Worm (Caenorhabditis elegans) whole organism, L4 larva: ENCODE data around the gene H35N09.1.

Source experiments
- F26F4.8 ChIP-seq: fragments of 200-800 bp; sonication (Bioruptor generic); conservative IDR thresholded peaks from 2 replicates; pipeline ENCODE4 v1.3.6; 2022; ENCODE audit warnings: missing genetic modification characterization, missing compliant biosample characterization
- F49E8.2 ChIP-seq: sonication (generic microtip); optimal IDR thresholded peaks from 2 replicates; lab custom pipeline; 2016; ENCODE audit warnings: missing compliant biosample characterization, mild to moderate bottlenecking, missing genetic modification characterization, borderline replicate concordance
- R02D3.7 ChIP-seq: fragments of 150-350 bp; sonication (generic microtip); optimal IDR thresholded peaks from 3 replicates; lab custom pipeline; 2014; ENCODE audit warnings: missing biosample characterization, missing genetic modification characterization
- T20F7.1 ChIP-seq: fragments of 200-800 bp; sonication (Bioruptor generic); optimal IDR thresholded peaks from 2 replicates; lab custom pipeline; 2018; ENCODE audit warnings: mild to moderate bottlenecking, missing genetic modification characterization, missing compliant biosample characterization
- T26A8.4 ChIP-seq: fragments of 200-800 bp; sonication (Bioruptor generic); IDR thresholded peaks from 2 replicates; pipeline ENCODE4 v1.3.6; 2022; ENCODE audit warnings: missing genetic modification characterization, missing compliant biosample characterization
- Y48G9A.11 ChIP-seq: fragments of 200-800 bp; sonication (Bioruptor generic); IDR thresholded peaks from 2 replicates; pipeline ENCODE4 v1.3.6; 2022; ENCODE audit warnings: missing genetic modification reagents, missing genetic modification characterization, missing compliant biosample characterization
- Y75B8A.6 ChIP-seq: fragments of 200-800 bp; sonication (Bioruptor generic); IDR thresholded peaks from 2 replicates; pipeline ENCODE4 v1.3.6; 2022; ENCODE audit warnings: missing genetic modification reagents, missing genetic modification characterization, missing compliant biosample characterization
- ZK337.2 ChIP-seq: fragments of 200-800 bp; sonication (Bioruptor generic); IDR thresholded peaks from 2 replicates; pipeline ENCODE4 v1.3.6; 2022; ENCODE audit warnings: missing genetic modification reagents, missing genetic modification characterization, missing compliant biosample characterization
- ZK546.5 ChIP-seq, 2 experiments: sonication (generic microtip); optimal IDR thresholded peaks; 2 replicates each; lab custom pipeline; 2017; ENCODE audit warnings: missing biosample characterization in 2 of 2, missing genetic modification characterization in 2 of 2
- aha-1 ChIP-seq: fragments of 150-350 bp; peaks from one replicate; lab custom pipeline; 2014; ENCODE audit warnings: missing biosample characterization, missing genetic modification characterization
- aly-2 ChIP-seq: sonication (generic microtip); optimal IDR thresholded peaks from 2 replicates; lab custom pipeline; 2018; ENCODE audit warnings: missing biosample characterization, missing genetic modification characterization
- ama-1 ChIP-seq: fragments of 150-350 bp; optimal IDR thresholded peaks from 2 replicates; lab custom pipeline; 2014; ENCODE audit warnings: inconsistent platforms, mixed read lengths
- arid-1 ChIP-seq: fragments of 200-800 bp; sonication (Bioruptor generic); conservative IDR thresholded peaks from 2 replicates; pipeline ENCODE4 v1.3.6; 2022; ENCODE audit warnings: missing genetic modification reagents, missing genetic modification characterization, missing compliant biosample characterization
- attf-4 ChIP-seq: sonication (generic microtip); optimal IDR thresholded peaks from 3 replicates; lab custom pipeline; 2017; ENCODE audit warnings: missing biosample characterization, missing genetic modification characterization
- ceh-32 ChIP-seq: sonication (generic microtip); optimal IDR thresholded peaks from 2 replicates; lab custom pipeline; 2016; ENCODE audit warnings: mild to moderate bottlenecking, missing genetic modification characterization, missing compliant biosample characterization; ENCODE audit not compliant: poor library complexity
- ceh-62 ChIP-seq: sonication (generic microtip); optimal IDR thresholded peaks from 2 replicates; lab custom pipeline; 2017; ENCODE audit warnings: missing biosample characterization, missing genetic modification characterization
- daf-12 ChIP-seq: fragments of 150-350 bp; optimal IDR thresholded peaks from 2 replicates; lab custom pipeline; 2014; ENCODE audit warnings: missing biosample characterization, missing genetic modification reagents, missing genetic modification characterization
- daf-8 ChIP-seq: fragments of 200-800 bp; sonication (Bioruptor generic); IDR thresholded peaks from 2 replicates; pipeline ENCODE4 v1.3.6; 2022; ENCODE audit warnings: missing genetic modification characterization, missing compliant biosample characterization
- dmd-6 ChIP-seq: fragments of 200-800 bp; sonication (Bioruptor generic); IDR thresholded peaks from 2 replicates; pipeline ENCODE4 v1.3.6; 2022; ENCODE audit warnings: missing genetic modification reagents, missing genetic modification characterization, missing compliant biosample characterization
- dmd-9 ChIP-seq: fragments of 200-800 bp; sonication (Bioruptor generic); IDR thresholded peaks from 2 replicates; pipeline ENCODE4 v1.3.6; 2022; ENCODE audit warnings: missing genetic modification reagents, missing genetic modification characterization, missing compliant biosample characterization
- dpl-1 ChIP-seq: fragments of 150-350 bp; optimal IDR thresholded peaks from 2 replicates; lab custom pipeline; 2014; ENCODE audit warnings: missing biosample characterization, missing genetic modification reagents, missing genetic modification characterization
- duxl-1 ChIP-seq: sonication (generic microtip); optimal IDR thresholded peaks from 2 replicates; lab custom pipeline; 2016; ENCODE audit warnings: mild to moderate bottlenecking, missing genetic modification characterization, moderate library complexity, missing compliant biosample characterization; ENCODE audit not compliant: poor library complexity
- egl-27 ChIP-seq: sonication (generic microtip); optimal IDR thresholded peaks from 3 replicates; lab custom pipeline; 2017; ENCODE audit warnings: missing biosample characterization, missing genetic modification reagents, missing genetic modification characterization
- egl-43 ChIP-seq: fragments of 200-800 bp; sonication (Bioruptor generic); IDR thresholded peaks from 2 replicates; pipeline ENCODE4 v1.3.6; 2022; ENCODE audit warnings: missing genetic modification reagents, missing genetic modification characterization, missing compliant biosample characterization
- fkh-10 ChIP-seq: fragments of 150-350 bp; optimal IDR thresholded peaks from 2 replicates; lab custom pipeline; 2014; ENCODE audit warnings: missing biosample characterization, missing genetic modification reagents, missing genetic modification characterization
- hlh-30 ChIP-seq: sonication (generic microtip); optimal IDR thresholded peaks from 2 replicates; lab custom pipeline; 2017; ENCODE audit warnings: antibody characterized with exemption, mild to moderate bottlenecking, missing genetic modification characterization, missing compliant biosample characterization; ENCODE audit not compliant: insufficient read depth
- hmg-1.1 ChIP-seq: fragments of 200-800 bp; sonication (Bioruptor generic); IDR thresholded peaks from 2 replicates; pipeline ENCODE4 v1.3.6; 2022; ENCODE audit warnings: missing genetic modification reagents, missing genetic modification characterization, missing compliant biosample characterization
- lim-7 ChIP-seq: fragments of 200-800 bp; sonication (Bioruptor generic); IDR thresholded peaks from 2 replicates; pipeline ENCODE4 v1.3.6; 2022; ENCODE audit warnings: missing genetic modification characterization, missing compliant biosample characterization
- lin-1 ChIP-seq: fragments of 200-800 bp; sonication (Bioruptor generic); IDR thresholded peaks from 2 replicates; pipeline ENCODE4 v1.3.6; 2022; ENCODE audit warnings: missing genetic modification reagents, missing genetic modification characterization, missing compliant biosample characterization
- lin-13 ChIP-seq: fragments of 150-350 bp; optimal IDR thresholded peaks from 2 replicates; lab custom pipeline; 2014; ENCODE audit warnings: missing biosample characterization, missing genetic modification reagents, missing genetic modification characterization
- madf-5 ChIP-seq, 2 experiments: fragments of 200-800 bp; sonication (Bioruptor generic); IDR thresholded peaks; 2 replicates each; pipeline ENCODE4 v1.3.6; 2022; ENCODE audit warnings: missing compliant biosample characterization in 2 of 2, missing genetic modification characterization in 2 of 2
- mdt-29 ChIP-seq: fragments of 200-800 bp; sonication (Bioruptor generic); IDR thresholded peaks from 2 replicates; pipeline ENCODE4 v1.3.6; 2022; ENCODE audit warnings: missing genetic modification reagents, missing genetic modification characterization, missing compliant biosample characterization
- mep-1 ChIP-seq: fragments of 150-350 bp; sonication (generic microtip); optimal IDR thresholded peaks from 3 replicates; lab custom pipeline; 2014; ENCODE audit warnings: missing biosample characterization, missing genetic modification characterization
- mes-2 ChIP-seq: sonication (generic microtip); optimal IDR thresholded peaks from 2 replicates; lab custom pipeline; 2016; ENCODE audit warnings: missing genotype, mild to moderate bottlenecking, missing genetic modification characterization, missing compliant biosample characterization; ENCODE audit not compliant: poor library complexity, severe bottlenecking
- mxl-2 ChIP-seq: fragments of 200-800 bp; sonication (Bioruptor generic); conservative IDR thresholded peaks from 2 replicates; pipeline ENCODE4 v1.3.6; 2022; ENCODE audit warnings: missing genetic modification reagents, missing genetic modification characterization, missing compliant biosample characterization
- nhr-237 ChIP-seq: sonication (generic microtip); optimal IDR thresholded peaks from 2 replicates; lab custom pipeline; 2017; ENCODE audit warnings: missing biosample characterization, missing genetic modification characterization
- nhr-28 ChIP-seq: fragments of 150-350 bp; optimal IDR thresholded peaks from 2 replicates; lab custom pipeline; 2014; ENCODE audit warnings: missing biosample characterization, missing genetic modification characterization
- nhr-41 ChIP-seq: fragments of 200-800 bp; sonication (Bioruptor generic); IDR thresholded peaks from 2 replicates; pipeline ENCODE4 v1.3.6; 2022; ENCODE audit warnings: missing genetic modification reagents, missing genetic modification characterization, missing compliant biosample characterization
- nhr-77 ChIP-seq: fragments of 150-350 bp; optimal IDR thresholded peaks from 2 replicates; lab custom pipeline; 2014; ENCODE audit warnings: missing biosample characterization, missing genetic modification characterization
- pha-4 ChIP-seq, 2 experiments: fragments of 150-350 bp in 1 of 2; fragments of 200-800 bp in 1 of 2; sonication (Bioruptor generic) in 1 of 2; IDR thresholded peaks in 1 of 2; optimal IDR thresholded peaks in 1 of 2; 2 replicates each; pipeline versions ENCODE4 v1.3.6 to Lab custom; 2014 to 2022; ENCODE audit warnings: missing genetic modification characterization in 2 of 2, missing genetic modification reagents in 2 of 2, missing biosample characterization in 1 of 2, missing compliant biosample characterization in 1 of 2
- php-3 ChIP-seq: fragments of 200-800 bp; sonication (Bioruptor generic); IDR thresholded peaks from 2 replicates; pipeline ENCODE4 v1.3.6; 2022; ENCODE audit warnings: missing genetic modification reagents, missing genetic modification characterization, missing compliant biosample characterization
- saeg-2 ChIP-seq: fragments of 200-800 bp; sonication (Bioruptor generic); IDR thresholded peaks from 2 replicates; pipeline ENCODE4 v1.3.6; 2022; ENCODE audit warnings: missing genetic modification reagents, missing genetic modification characterization, missing compliant biosample characterization
- sdz-12 ChIP-seq: fragments of 200-800 bp; sonication (Bioruptor generic); optimal IDR thresholded peaks from 2 replicates; lab custom pipeline; 2018; ENCODE audit warnings: mild to moderate bottlenecking, missing genetic modification characterization, missing compliant biosample characterization
- spr-1 ChIP-seq: sonication (generic microtip); optimal IDR thresholded peaks from 2 replicates; lab custom pipeline; 2016; ENCODE audit warnings: mild to moderate bottlenecking, missing genetic modification characterization, missing compliant biosample characterization
- unc-130 ChIP-seq: sonication (generic microtip); optimal IDR thresholded peaks from 2 replicates; lab custom pipeline; 2016; ENCODE audit warnings: missing genetic modification reagents, missing genetic modification characterization, missing compliant biosample characterization
- vab-7 ChIP-seq: fragments of 200-800 bp; sonication (Bioruptor generic); IDR thresholded peaks from 2 replicates; pipeline ENCODE4 v1.3.6; 2022; ENCODE audit warnings: missing genetic modification reagents, missing genetic modification characterization, missing compliant biosample characterization
- zfp-2 ChIP-seq: sonication (generic microtip); optimal IDR thresholded peaks from 2 replicates; lab custom pipeline; 2016; ENCODE audit warnings: mild to moderate bottlenecking, missing genetic modification characterization, missing compliant biosample characterization
- zip-11 ChIP-seq: fragments of 200-800 bp; sonication (Bioruptor generic); IDR thresholded peaks from 2 replicates; pipeline ENCODE4 v1.3.6; 2022; ENCODE audit warnings: missing genetic modification characterization, missing compliant biosample characterization
- zip-2 ChIP-seq: fragments of 150-350 bp; optimal IDR thresholded peaks from 2 replicates; lab custom pipeline; 2014; ENCODE audit warnings: missing biosample characterization, missing genetic modification characterization
- ztf-11 ChIP-seq: fragments of 150-350 bp; optimal IDR thresholded peaks from 2 replicates; lab custom pipeline; 2014; ENCODE audit warnings: missing biosample characterization, missing genetic modification characterization
- ztf-7 ChIP-seq: fragments of 150-350 bp; optimal IDR thresholded peaks from 2 replicates; lab custom pipeline; 2014; ENCODE audit warnings: missing biosample characterization, missing genetic modification characterization

The H35N09.1 gene

DNA sequence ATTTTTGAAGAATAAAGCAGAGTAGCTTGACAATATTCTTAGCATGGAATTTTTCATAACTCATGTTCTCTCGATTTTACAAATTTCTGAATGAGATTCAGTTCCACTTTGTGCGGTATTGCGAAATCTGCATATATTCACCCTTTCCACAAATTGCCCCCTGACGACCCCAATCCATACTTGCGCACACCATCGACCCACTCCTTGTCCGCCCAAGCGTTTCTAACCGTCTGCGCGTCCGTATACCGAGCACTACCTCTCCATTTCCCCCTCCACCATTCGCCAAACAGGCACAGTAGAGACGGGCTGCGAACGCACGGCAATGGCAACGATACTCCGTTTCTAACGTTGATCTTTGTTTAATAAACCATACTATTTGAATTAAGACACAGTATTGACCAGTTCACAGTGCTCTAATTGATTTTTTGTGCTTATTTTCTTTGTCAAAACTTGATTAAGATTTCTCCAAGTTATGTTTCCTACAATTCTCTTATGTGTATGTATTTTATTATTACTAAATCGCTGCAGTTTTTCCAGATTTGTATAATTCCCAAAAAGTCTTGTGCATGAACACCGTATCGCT is 48.4 kb upstream of the H35N09.1 start, which contains the start of gene utx-1 (continued):
- TF ChIP-seq T26A8.4 (no peak), dpl-1 (GFP tag; lab: Kevin White, UChicago) (no peak), ztf-11 (tag; lab: Kevin White, UChicago) (no peak), php-3 (GFP tag; lab: Robert Waterston, UW) (no peak), attf-4 (no peak), fkh-10 (GFP tag; lab: Kevin White, UChicago) (no peak), vab-7 (GFP tag; lab: Robert Waterston, UW) (no peak), F49E8.2 (tag; lab: Kevin White, UChicago) (no peak), nhr-237 (tag; lab: Kevin White, UChicago) (no peak), aha-1 (peak; percentile 77), saeg-2 (GFP tag; lab: Robert Waterston, UW) (no peak), nhr-41 (GFP tag; lab: Robert Waterston, UW) (no peak), aly-2 (tag; lab: Kevin White, UChicago) (no peak), unc-130 (GFP tag; lab: Kevin White, UChicago) (no peak), daf-12 (tag; lab: Kevin White, UChicago) (no peak), hmg-1.1 (GFP tag; lab: Robert Waterston, UW) (0 out of 2 replicates have a peak, but pooled peaks have one; percentile 42), mdt-29 (GFP tag; lab: Robert Waterston, UW) (no peak), ama-1 (lab: Kevin White, UChicago) (no peak), ZK546.5 (tag; optimal IDR thresholded peaks at IDR 0.05; lab: Kevin White, UChicago) (no peak), madf-5 (GFP tag; IDR thresholded peaks at IDR 0.05; lab: Robert Waterston, UW) (no peak), nhr-77 (tag; lab: Kevin White, UChicago) (no peak), T20F7.1 (GFP tag; lab: Kevin White, UChicago) (peak; percentile 72), zip-11 (GFP tag; lab: Robert Waterston, UW) (no peak), mes-2 (tag; lab: Kevin White, UChicago) (peak; percentile 69), mxl-2 (GFP tag; lab: Robert Waterston, UW) (no peak), nhr-28 (tag; lab: Kevin White, UChicago) (no peak), Y48G9A.11 (GFP tag; lab: Robert Waterston, UW) (no peak), lim-7 (GFP tag; lab: Robert Waterston, UW) (no peak), zfp-2 (tag; lab: Kevin White, UChicago) (no peak), ceh-62 (no peak), sdz-12 (no peak), egl-27 (tag; lab: Kevin White, UChicago) (no peak), R02D3.7 (tag; lab: Kevin White, UChicago) (no peak), ceh-32 (tag; lab: Kevin White, UChicago) (no peak), F26F4.8 (GFP tag; lab: Robert Waterston, UW) (no peak), lin-1 (no peak), hlh-30 (peak; percentile 30), zip-2 (tag; lab: Kevin White, UChicago) (no peak), duxl-1 (no peak), dmd-6 (GFP tag; lab: Robert Waterston, UW) (no peak), pha-4 (GFP tag; IDR thresholded peaks at IDR 0.05; lab: Robert Waterston, UW) (no peak), pha-4 (tag; optimal IDR thresholded peaks at IDR 0.05; lab: Kevin White, UChicago) (no peak), egl-43 (GFP tag; lab: Robert Waterston, UW) (0 out of 2 replicates have a peak, but pooled peaks have one; percentile 8), dmd-9 (GFP tag; lab: Robert Waterston, UW) (no peak), spr-1 (tag; lab: Kevin White, UChicago) (no peak), arid-1 (no peak), ztf-7 (tag; lab: Kevin White, UChicago) (no peak), daf-8 (GFP tag; lab: Robert Waterston, UW) (no peak), mep-1 (tag; lab: Kevin White, UChicago) (peak; percentile 31), Y75B8A.6 (GFP tag; lab: Robert Waterston, UW) (no peak), lin-13 (no peak), ZK337.2 (GFP tag; lab: Robert Waterston, UW) (no peak)
